Worm (Caenorhabditis elegans) whole organism, young adult: Measurements from ENCODE around the gene F39D8.3.

Source experiments
- B0019.2 ChIP-seq: fragments of 200-800 bp; sonication (Bioruptor generic); conservative IDR thresholded peaks from 2 replicates; pipeline ENCODE4 v1.3.6; 2022; ENCODE audit warnings: missing genetic modification reagents, missing genetic modification characterization, missing compliant biosample characterization
- B0261.1 ChIP-seq: sonication (generic microtip); optimal IDR thresholded peaks from 2 replicates; lab custom pipeline; 2016; ENCODE audit warnings: mild to moderate bottlenecking, missing genetic modification characterization, moderate library complexity, missing compliant biosample characterization
- F33H1.4 ChIP-seq: fragments of 200-800 bp; sonication (Bioruptor generic); IDR thresholded peaks from 2 replicates; pipeline ENCODE4 v1.3.6; 2022; ENCODE audit warnings: missing genetic modification reagents, missing genetic modification characterization, missing compliant biosample characterization
- F39B2.1 ChIP-seq: fragments of 200-800 bp; sonication (Bioruptor generic); IDR thresholded peaks from 2 replicates; pipeline ENCODE4 v1.3.6; 2022; ENCODE audit warnings: missing genetic modification reagents, missing genetic modification characterization, missing compliant biosample characterization
- attf-6 ChIP-seq: fragments of 200-800 bp; sonication (Bioruptor generic); IDR thresholded peaks from 2 replicates; pipeline ENCODE4 v1.3.6; 2022; ENCODE audit warnings: missing genetic modification reagents, missing genetic modification characterization, missing compliant biosample characterization
- chd-7 ChIP-seq: sonication (generic microtip); optimal IDR thresholded peaks from 2 replicates; lab custom pipeline; 2016; ENCODE audit warnings: mild to moderate bottlenecking, missing genetic modification characterization, moderate library complexity, missing compliant biosample characterization
- dpl-1 ChIP-seq: fragments of 150-350 bp; optimal IDR thresholded peaks from 2 replicates; lab custom pipeline; 2014; ENCODE audit warnings: missing biosample characterization, missing genetic modification reagents, missing genetic modification characterization
- unc-62 ChIP-seq: fragments of 150-350 bp; optimal IDR thresholded peaks from 2 replicates; lab custom pipeline; 2014; ENCODE audit warnings: missing biosample characterization, missing genetic modification reagents, missing genetic modification characterization
- ztf-25 ChIP-seq: fragments of 200-800 bp; sonication (Bioruptor generic); IDR thresholded peaks from 2 replicates; pipeline ENCODE4 v1.3.6; 2022; ENCODE audit warnings: missing genetic modification reagents, missing genetic modification characterization, missing compliant biosample characterization

- TF ChIP-seq unc-62 (no peak), B0261.1 (tag; lab: Kevin White, UChicago) (no peak), F39B2.1 (no peak), ztf-25 (GFP tag; lab: Robert Waterston, UW) (no peak), dpl-1 (GFP tag; lab: Kevin White, UChicago) (no peak), B0019.2 (GFP tag; lab: Robert Waterston, UW) (no peak), chd-7 (tag; lab: Kevin White, UChicago) (no peak), F33H1.4 (GFP tag; lab: Robert Waterston, UW) (no peak), attf-6 (GFP tag; lab: Robert Waterston, UW) (no peak)
These were observed 13.1 kb upstream of the F39D8.3 start, which contains the start of gene psa-3 for ce11 chrX:15407631-15408030.
